Worm (Caenorhabditis elegans): Measurements from ENCODE around the gene C49C8.6.
A peak's percentile ranks its signal among the peaks of the same experiment; 100 is the strongest.

C49C8.6 gene

ce11 chrIV:8627328-8627727 is 30.7 kb downstream of the C49C8.6 start, which contains the start of gene F42A9.11 (continued):
- TF ChIP-seq sup-37 (GFP tag; optimal IDR thresholded peaks at IDR 0.05) (no peak), skn-1 (tag; optimal IDR thresholded peaks at IDR 0.05) (peak; percentile 48), Y116A8C.19 (tag; optimal IDR thresholded peaks at IDR 0.05; ENCODE audit: borderline replicate concordance) (no peak), pqm-1 (tag; optimal IDR thresholded peaks at IDR 0.05) (no peak), zag-1 (tag; optimal IDR thresholded peaks at IDR 0.05) (no peak), unc-86 (tag; optimal IDR thresholded peaks at IDR 0.05) (no peak), ceh-82 (tag; optimal IDR thresholded peaks at IDR 0.05) (peak in 2 of 3 experiments; percentile 7 to 17), ceh-90 (tag; optimal IDR thresholded peaks at IDR 0.05) (no peak), sptf-1 (tag; optimal IDR thresholded peaks at IDR 0.05) (no peak), pax-3 (tag; optimal IDR thresholded peaks at IDR 0.05) (no peak), lin-13 (GFP tag; optimal IDR thresholded peaks at IDR 0.05) (no peak), nhr-71 (tag; optimal IDR thresholded peaks at IDR 0.05) (peak; percentile 54), fkh-4 (tag; optimal IDR thresholded peaks at IDR 0.05; ENCODE audit: borderline replicate concordance) (no peak), nhr-20 (tag; optimal IDR thresholded peaks at IDR 0.05) (peak; percentile 56), ceh-63 (GFP tag; optimal IDR thresholded peaks at IDR 0.05) (no peak), egl-13 (tag; optimal IDR thresholded peaks at IDR 0.05) (no peak), blmp-1 (tag; optimal IDR thresholded peaks at IDR 0.05) (peak; percentile 63), irx-1 (tag; optimal IDR thresholded peaks at IDR 0.05) (no peak), aly-2 (tag; optimal IDR thresholded peaks at IDR 0.05) (no peak), ces-1 (GFP tag; optimal IDR thresholded peaks at IDR 0.05) (no peak), dpl-1 (GFP tag; optimal IDR thresholded peaks at IDR 0.05) (peak in 2 of 3 experiments; percentile 19), lin-15B (tag; optimal IDR thresholded peaks at IDR 0.05) (no peak), efl-1 (optimal IDR thresholded peaks at IDR 0.05) (peak in 1 of 2 experiments; percentile 18), efl-1 (GFP tag; optimal IDR thresholded peaks at IDR 0.05 in 1 of 2) (no peak), ztf-4 (tag; optimal IDR thresholded peaks at IDR 0.05) (no peak), fkh-8 (tag; optimal IDR thresholded peaks at IDR 0.05) (no peak), nhr-90 (tag; optimal IDR thresholded peaks at IDR 0.05; ENCODE audit: poor library complexity) (peak; percentile 29), vab-15 (tag; optimal IDR thresholded peaks at IDR 0.05) (no peak), nhr-12 (tag; optimal IDR thresholded peaks at IDR 0.05) (no peak), swsn-7 (tag; optimal IDR thresholded peaks at IDR 0.05) (peak; percentile 22), nhr-77 (tag; optimal IDR thresholded peaks at IDR 0.05) (peak; percentile 59), hpl-2 (GFP tag; optimal IDR thresholded peaks at IDR 0.05) (no peak), mef-2 (tag; optimal IDR thresholded peaks at IDR 0.05) (no peak), rnt-1 (tag; optimal IDR thresholded peaks at IDR 0.05) (no peak), lin-35 (GFP tag; optimal IDR thresholded peaks at IDR 0.05) (peak in 1 of 2 experiments; percentile 47), nhr-19 (GFP tag; conservative IDR thresholded peaks at IDR 0.05) (0 out of 2 replicates have a peak, but pooled peaks have one; percentile 12), unc-30 (tag; optimal IDR thresholded peaks at IDR 0.05) (no peak), ceh-88 (GFP tag; IDR thresholded peaks at IDR 0.05) (no peak), hlh-4 (tag; optimal IDR thresholded peaks at IDR 0.05) (no peak), xbp-1 (tag; optimal IDR thresholded peaks at IDR 0.05) (peak; percentile 9), snu-23 (GFP tag; optimal IDR thresholded peaks at IDR 0.05) (peak; percentile 70), C16A3.4 (tag; optimal IDR thresholded peaks at IDR 0.05) (no peak), fos-1 (tag; optimal IDR thresholded peaks at IDR 0.05) (no peak), unc-62 (GFP tag; optimal IDR thresholded peaks at IDR 0.05) (no peak), efl-3 (GFP tag; optimal IDR thresholded peaks at IDR 0.05) (no peak), unc-130 (tag; optimal IDR thresholded peaks at IDR 0.05) (no peak), alr-1 (tag; optimal IDR thresholded peaks at IDR 0.05; ENCODE audit: borderline replicate concordance) (no peak), lir-3 (tag; optimal IDR thresholded peaks at IDR 0.05; ENCODE audit: poor library complexity) (no peak), dsc-1 (tag; optimal IDR thresholded peaks at IDR 0.05) (no peak), lin-39 (tag; optimal IDR thresholded peaks at IDR 0.05) (no peak), ceh-8 (GFP tag; optimal IDR thresholded peaks at IDR 0.05) (no peak), snpc-4 (tag; optimal IDR thresholded peaks at IDR 0.05) (no peak), unc-98 (GFP tag; IDR thresholded peaks at IDR 0.05) (no peak), sox-4 (tag; optimal IDR thresholded peaks at IDR 0.05) (no peak)

Data from whole organism, L1 larva.